Fruit fly (Drosophila melanogaster) whole organism, embryonic: Measurements from ENCODE around the gene CG14036.

Experiments
- CG12942 ChIP-seq: fragments of 200-800 bp; sonication (Bioruptor generic); optimal IDR thresholded peaks from 3 replicates; lab custom pipeline; 2016; ENCODE audit warnings: missing biosample characterization, missing genetic modification characterization
- CG15073 ChIP-seq: fragments of 200-800 bp; sonication (Bioruptor generic); optimal IDR thresholded peaks from 2 replicates; lab custom pipeline; 2016; ENCODE audit warnings: missing biosample characterization, missing genetic modification characterization
- CG15601 ChIP-seq: fragments of 200-800 bp; sonication (Bioruptor generic); optimal IDR thresholded peaks from 3 replicates; lab custom pipeline; 2019; ENCODE audit warnings: missing biosample characterization, mild to moderate bottlenecking, missing genetic modification characterization, moderate library complexity
- CG2889 ChIP-seq: fragments of 200-800 bp; sonication (Bioruptor generic); IDR thresholded peaks from 3 replicates; pipeline ENCODE4 v1.3.6; 2022; ENCODE audit warnings: missing biosample characterization, missing genetic modification characterization
- CG31388 ChIP-seq: fragments of 200-800 bp; sonication (Bioruptor generic); optimal IDR thresholded peaks from 2 replicates; lab custom pipeline; 2016; ENCODE audit warnings: missing biosample characterization, missing genetic modification characterization
- CG34376 ChIP-seq: fragments of 200-800 bp; sonication (Bioruptor generic); optimal IDR thresholded peaks from 2 replicates; lab custom pipeline; 2018; ENCODE audit warnings: missing biosample characterization, mild to moderate bottlenecking, missing genetic modification characterization
- CG4404 ChIP-seq: fragments of 200-800 bp; sonication (Bioruptor generic); IDR thresholded peaks from 2 replicates; pipeline ENCODE4 v1.3.6; 2022; ENCODE audit warnings: missing biosample characterization, missing genetic modification characterization
- CG4730 ChIP-seq: fragments of 200-800 bp; sonication (Bioruptor generic); IDR thresholded peaks from 2 replicates; pipeline ENCODE4 v1.3.6; 2022; ENCODE audit warnings: missing biosample characterization, missing genetic modification characterization
- CG6254 ChIP-seq: fragments of 200-800 bp; sonication (Bioruptor generic); optimal IDR thresholded peaks from 3 replicates; lab custom pipeline; 2017; ENCODE audit warnings: mild to moderate bottlenecking, missing biosample characterization, missing genetic modification reagents, missing genetic modification characterization
- CG6654 ChIP-seq: fragments of 200-800 bp; sonication (Bioruptor generic); optimal IDR thresholded peaks from 2 replicates; lab custom pipeline; 2017; ENCODE audit warnings: missing biosample characterization, mild to moderate bottlenecking, missing genetic modification characterization
- CG7839 ChIP-seq: fragments of 200-800 bp; sonication (Bioruptor generic); optimal IDR thresholded peaks from 3 replicates; lab custom pipeline; 2018; ENCODE audit warnings: missing biosample characterization, mild to moderate bottlenecking, missing genetic modification characterization, moderate library complexity
- CG8388 ChIP-seq: fragments of 200-800 bp; sonication (Bioruptor generic); optimal IDR thresholded peaks from 2 replicates; lab custom pipeline; 2019; ENCODE audit warnings: missing biosample characterization, mild to moderate bottlenecking, missing genetic modification characterization, moderate library complexity
- CG9437 ChIP-seq: fragments of 200-800 bp; sonication (Bioruptor generic); optimal IDR thresholded peaks from 2 replicates; lab custom pipeline; 2018; ENCODE audit warnings: missing biosample characterization, mild to moderate bottlenecking, missing genetic modification characterization
- CG9609 ChIP-seq: fragments of 200-800 bp; sonication (Bioruptor generic); optimal IDR thresholded peaks from 3 replicates; lab custom pipeline; 2016; ENCODE audit warnings: missing biosample characterization, missing genetic modification characterization
- CHES-1-like ChIP-seq: fragments of 200-800 bp; sonication (Bioruptor generic); optimal IDR thresholded peaks from 2 replicates; lab custom pipeline; 2016; ENCODE audit warnings: missing biosample characterization, missing genetic modification characterization
- CTCF ChIP-seq: fragments of 200-800 bp; sonication (Bioruptor generic); optimal IDR thresholded peaks from 2 replicates; lab custom pipeline; 2017; ENCODE audit warnings: missing biosample characterization, mild to moderate bottlenecking, missing genetic modification characterization, moderate library complexity
- Dbx ChIP-seq: fragments of 200-800 bp; sonication (Bioruptor generic); IDR thresholded peaks from 3 replicates; pipeline ENCODE4 v1.3.6; 2022; ENCODE audit warnings: missing biosample characterization, missing genetic modification characterization
- Dll ChIP-seq: fragments of 200-800 bp; sonication (Bioruptor generic); IDR thresholded peaks from 4 replicates; pipeline ENCODE4 v1.3.6; 2022; ENCODE audit warnings: missing biosample characterization, missing genetic modification characterization; ENCODE audit not compliant: partially characterized antibody
- HLHmδ ChIP-seq: fragments of 200-800 bp; sonication (Bioruptor generic); optimal IDR thresholded peaks from 2 replicates; lab custom pipeline; 2018; ENCODE audit warnings: missing biosample characterization, mild to moderate bottlenecking, missing genetic modification characterization, moderate library complexity
- Hr51 ChIP-seq, 2 experiments: fragments of 200-800 bp; sonication (Bioruptor generic); optimal IDR thresholded peaks; 2 replicates in 1 of 2; 3 replicates in 1 of 2; lab custom pipeline; 2016 to 2018; ENCODE audit warnings: missing biosample characterization in 2 of 2, missing genetic modification characterization in 2 of 2, mild to moderate bottlenecking in 1 of 2, moderate library complexity in 1 of 2
- Rfx ChIP-seq: fragments of 200-800 bp; sonication (Bioruptor generic); IDR thresholded peaks from 2 replicates; pipeline ENCODE4 v1.3.6; 2022; ENCODE audit warnings: missing biosample characterization, missing genetic modification characterization
- Sox100B ChIP-seq: fragments of 200-800 bp; sonication (Bioruptor generic); optimal IDR thresholded peaks from 3 replicates; lab custom pipeline; 2018; ENCODE audit warnings: missing biosample characterization, mild to moderate bottlenecking, missing genetic modification characterization
- Sry-δ ChIP-seq: fragments of 200-800 bp; sonication (Bioruptor generic); optimal IDR thresholded peaks from 2 replicates; lab custom pipeline; 2016; ENCODE audit warnings: missing biosample characterization, missing genetic modification characterization
- Xbp1 ChIP-seq: fragments of 200-800 bp; sonication (Bioruptor generic); optimal IDR thresholded peaks from 3 replicates; lab custom pipeline; 2016; ENCODE audit warnings: missing biosample characterization, mild to moderate bottlenecking, missing genetic modification characterization
- bcd ChIP-seq: fragments of 200-800 bp; sonication (Bioruptor generic); optimal IDR thresholded peaks from 2 replicates; lab custom pipeline; 2017; ENCODE audit warnings: missing biosample characterization, mild to moderate bottlenecking, missing genetic modification characterization
- bowl ChIP-seq: fragments of 200-800 bp; sonication (Bioruptor generic); IDR thresholded peaks from 2 replicates; pipeline ENCODE4 v1.3.6; 2022; ENCODE audit warnings: missing biosample characterization, missing genetic modification characterization
- br ChIP-seq: fragments of >200 bp; optimal IDR thresholded peaks from 2 replicates; lab custom pipeline; 2017
- chinmo ChIP-seq: fragments of 200-800 bp; sonication (Bioruptor generic); IDR thresholded peaks from 4 replicates; pipeline ENCODE4 v1.3.6; 2022; ENCODE audit warnings: missing biosample characterization, missing genetic modification characterization; ENCODE audit not compliant: partially characterized antibody
- ci ChIP-seq: fragments of 200-800 bp; sonication (Bioruptor generic); IDR thresholded peaks from 3 replicates; pipeline ENCODE4 v1.3.6; 2022; ENCODE audit warnings: missing biosample characterization, missing genetic modification characterization
- croc ChIP-seq: fragments of 200-800 bp; sonication (Bioruptor generic); conservative IDR thresholded peaks from 3 replicates; pipeline ENCODE4 v1.3.6; 2022; ENCODE audit warnings: missing biosample characterization, missing genetic modification characterization
- crol ChIP-seq: fragments of 200-800 bp; sonication (Bioruptor generic); IDR thresholded peaks from 2 replicates; pipeline ENCODE4 v1.3.6; 2022; ENCODE audit warnings: missing biosample characterization, missing genetic modification characterization
- dati ChIP-seq: fragments of 200-800 bp; sonication (Bioruptor generic); IDR thresholded peaks from 2 replicates; pipeline ENCODE4 v1.3.6; 2022; ENCODE audit warnings: missing biosample characterization, missing genetic modification characterization
- dmrt11E ChIP-seq: fragments of 200-800 bp; sonication (Bioruptor generic); optimal IDR thresholded peaks from 3 replicates; lab custom pipeline; 2018; ENCODE audit warnings: missing biosample characterization, mild to moderate bottlenecking, missing genetic modification characterization, moderate library complexity
- ewg ChIP-seq: fragments of 200-800 bp; sonication (Bioruptor generic); optimal IDR thresholded peaks from 3 replicates; lab custom pipeline; 2017; ENCODE audit warnings: mild to moderate bottlenecking, missing biosample characterization, missing genetic modification reagents, missing genetic modification characterization
- fd3F ChIP-seq: fragments of 200-800 bp; sonication (Bioruptor generic); optimal IDR thresholded peaks from 2 replicates; lab custom pipeline; 2018; ENCODE audit warnings: missing biosample characterization, mild to moderate bottlenecking, missing genetic modification characterization, moderate library complexity
- gt ChIP-seq: fragments of 200-800 bp; sonication (Bioruptor generic); IDR thresholded peaks from 2 replicates; pipeline ENCODE4 v1.3.6; 2022; ENCODE audit warnings: missing biosample characterization, missing genetic modification characterization
- lab ChIP-seq: fragments of 200-800 bp; sonication (Bioruptor generic); optimal IDR thresholded peaks from 3 replicates; lab custom pipeline; 2017; ENCODE audit warnings: missing biosample characterization, missing genetic modification characterization, mild to moderate bottlenecking, moderate library complexity, missing genetic modification reagents
- mirr ChIP-seq: fragments of 200-800 bp; sonication (Bioruptor generic); optimal IDR thresholded peaks from 3 replicates; lab custom pipeline; 2018; ENCODE audit warnings: missing biosample characterization, mild to moderate bottlenecking, missing genetic modification characterization
- pan ChIP-seq, 4 experiments: fragments of >200 bp in 3 of 4; fragments of 200-800 bp in 1 of 4; sonication (Bioruptor generic) in 1 of 4; optimal IDR thresholded peaks in 3 of 4; IDR thresholded peaks in 1 of 4; 2 replicates each; pipeline versions ENCODE4 v1.3.6 to Lab custom; 2017 to 2022; ENCODE audit warnings: missing biosample characterization in 2 of 4, missing genetic modification characterization in 2 of 4, mixed read lengths in 1 of 4
- phol ChIP-seq: fragments of 200-800 bp; sonication (Bioruptor generic); optimal IDR thresholded peaks from 3 replicates; lab custom pipeline; 2018; ENCODE audit warnings: missing biosample characterization, mild to moderate bottlenecking, missing genetic modification characterization, moderate library complexity
- pros ChIP-seq: fragments of 200-800 bp; sonication (Bioruptor generic); optimal IDR thresholded peaks from 3 replicates; lab custom pipeline; 2019; ENCODE audit warnings: missing biosample characterization, mild to moderate bottlenecking, missing genetic modification characterization, moderate library complexity
- pum ChIP-seq: fragments of 200-800 bp; sonication (Bioruptor generic); optimal IDR thresholded peaks from 2 replicates; lab custom pipeline; 2016; ENCODE audit warnings: missing biosample characterization, missing genetic modification characterization
- salm ChIP-seq: fragments of 200-800 bp; sonication (Bioruptor generic); optimal IDR thresholded peaks from 2 replicates; lab custom pipeline; 2018; ENCODE audit warnings: missing biosample characterization, mild to moderate bottlenecking, missing genetic modification characterization
- sens ChIP-seq: fragments of 200-800 bp; sonication (Bioruptor generic); peaks from one replicate; lab custom pipeline; 2016; ENCODE audit warnings: missing biosample characterization, missing genetic modification characterization
- sisA ChIP-seq: fragments of 200-800 bp; sonication (Bioruptor generic); IDR thresholded peaks from 2 replicates; pipeline ENCODE4 v1.3.6; 2022; ENCODE audit warnings: missing biosample characterization, missing genetic modification characterization
- tio ChIP-seq: fragments of 200-800 bp; sonication (Bioruptor generic); optimal IDR thresholded peaks from 2 replicates; lab custom pipeline; 2017; ENCODE audit warnings: missing biosample characterization, missing genetic modification characterization, inconsistent platforms
- trh ChIP-seq: fragments of 200-800 bp; sonication (Bioruptor generic); optimal IDR thresholded peaks from 2 replicates; lab custom pipeline; 2016; ENCODE audit warnings: missing biosample characterization, missing genetic modification characterization
- vvl ChIP-seq: fragments of 200-800 bp; sonication (Bioruptor generic); IDR thresholded peaks from 2 replicates; pipeline ENCODE4 v1.3.6; 2022; ENCODE audit warnings: missing biosample characterization, missing genetic modification characterization
- wek ChIP-seq: fragments of 200-800 bp; sonication (Bioruptor generic); optimal IDR thresholded peaks from 3 replicates; lab custom pipeline; 2018; ENCODE audit warnings: missing biosample characterization, mild to moderate bottlenecking, missing genetic modification characterization, moderate library complexity
- zen ChIP-seq: fragments of 200-800 bp; sonication (Bioruptor generic); optimal IDR thresholded peaks from 3 replicates; lab custom pipeline; 2018; ENCODE audit warnings: missing biosample characterization, mild to moderate bottlenecking, missing genetic modification characterization, moderate library complexity

Gene CG14036

DNA sequence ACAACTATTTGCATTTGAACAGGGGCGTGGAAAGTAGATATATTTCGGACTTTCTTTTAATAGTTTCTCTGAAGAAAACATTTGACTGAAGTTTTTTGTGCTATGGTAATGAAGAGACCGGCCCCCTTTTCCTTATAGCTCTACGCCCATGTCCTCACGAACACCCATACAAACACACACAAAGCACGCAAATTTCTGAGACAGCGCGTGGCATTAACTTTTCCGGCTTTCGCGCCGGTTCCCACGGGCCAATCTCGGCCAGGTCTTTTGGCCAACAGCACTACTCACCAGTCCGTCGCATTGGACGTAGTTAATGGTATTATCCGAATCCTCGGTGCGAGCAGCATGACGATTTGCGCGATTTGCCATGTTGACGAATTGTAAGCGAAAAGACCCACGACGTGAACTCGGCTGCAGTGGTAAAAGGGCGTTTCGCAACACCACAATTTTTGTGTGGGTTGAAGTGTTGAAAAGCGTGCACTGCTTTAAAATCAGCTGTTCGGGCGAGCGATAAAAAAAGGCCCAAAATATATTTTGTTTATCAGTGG, 2.4 kb downstream of the CG14036 start, which contains the start of gene senju (continued):
- peak; percentile 75 for TF ChIP-seq CG6254 (GFP tag; lab: Kevin White, UChicago)
- peak; percentile 83 for TF ChIP-seq pum (GFP tag; lab: Kevin White, UChicago)
- TF ChIP-seq CG12942, result peak; percentile 84
- peak; percentile 84 for TF ChIP-seq mirr
- peak; percentile 63 for TF ChIP-seq ewg
- TF ChIP-seq Sry-δ (GFP tag; lab: Kevin White, UChicago), result peak; percentile 45
- peak; percentile 21 for TF ChIP-seq trh
- peak; percentile 71 for TF ChIP-seq CG2889
- peak; percentile 27; the same call in 1 of the 3 replicates for TF ChIP-seq croc (GFP tag; lab: Robert Waterston, UW)
- TF ChIP-seq tio (GFP tag; lab: Kevin White, UChicago), result peak; percentile 83
- peak; percentile 86 for TF ChIP-seq Rfx (GFP tag; lab: Robert Waterston, UW)
- TF ChIP-seq gt (GFP tag; lab: Robert Waterston, UW), result no peak
- TF ChIP-seq vvl (GFP tag; lab: Robert Waterston, UW), result peak; percentile 96
- TF ChIP-seq Xbp1 (GFP tag; lab: Kevin White, UChicago), result peak; percentile 88
- TF ChIP-seq dmrt11E (tag; lab: Kevin White, UChicago), result peak; percentile 69
- TF ChIP-seq lab, result peak; percentile 91
- peak; percentile 69 for TF ChIP-seq Sox100B (GFP tag; lab: Kevin White, UChicago)
- TF ChIP-seq pan (optimal IDR thresholded peaks at IDR 0.05; lab: Kevin White, UChicago), result no peak
- TF ChIP-seq pan (GFP tag; optimal IDR thresholded peaks at IDR 0.05 in 1 of 2, IDR thresholded peaks at IDR 0.05 in 1 of 2), result peak in 1 of 2 experiments; percentile 90
- TF ChIP-seq CG7839 (tag; lab: Kevin White, UChicago), result peak; percentile 79
- TF ChIP-seq CG9437 (GFP tag; lab: Kevin White, UChicago), result peak; percentile 70
- TF ChIP-seq HLHmδ (GFP tag; lab: Kevin White, UChicago), result peak; percentile 76
- no peak for TF ChIP-seq br (lab: Kevin White, UChicago)
- TF ChIP-seq sens (GFP tag; lab: Kevin White, UChicago), result peak; percentile 98
- peak; percentile 28; the same call in 1 of the 2 replicates for TF ChIP-seq crol
- TF ChIP-seq pros (GFP tag; lab: Kevin White, UChicago), result peak; percentile 20
- peak; percentile 87 for TF ChIP-seq CG9609
- TF ChIP-seq CG15601 (tag; lab: Kevin White, UChicago), result peak; percentile 45
- TF ChIP-seq bcd, result peak; percentile 83
- TF ChIP-seq CG34376, result peak; percentile 95
- peak; percentile 57; the same call in 2 of the 4 replicates for TF ChIP-seq Dll (GFP tag; lab: Robert Waterston, UW)
- TF ChIP-seq phol (tag; lab: Kevin White, UChicago), result peak; percentile 76
- peak; percentile 52 for TF ChIP-seq CG4404 (GFP tag; lab: Robert Waterston, UW)
- peak; percentile 57 for TF ChIP-seq wek
- peak; percentile 4 for TF ChIP-seq CG31388 (GFP tag; lab: Kevin White, UChicago)
- peak; percentile 57 for TF ChIP-seq CG4730 (GFP tag; lab: Robert Waterston, UW)
- peak; percentile 89 for TF ChIP-seq chinmo (GFP tag; lab: Robert Waterston, UW)
- peak; percentile 96 for TF ChIP-seq ci (GFP tag; lab: Robert Waterston, UW)
- TF ChIP-seq Hr51 (GFP tag; optimal IDR thresholded peaks at IDR 0.05; lab: Kevin White, UChicago), result peak; percentile 82 to 86
- peak; percentile 73; the same call in 1 of the 2 replicates for TF ChIP-seq dati (GFP tag; lab: Robert Waterston, UW)
- peak; percentile 55 for TF ChIP-seq CTCF
- TF ChIP-seq salm (tag; lab: Kevin White, UChicago), result peak; percentile 47
- TF ChIP-seq Dbx (GFP tag; lab: Robert Waterston, UW), result peak; percentile 86
- TF ChIP-seq CG6654 (GFP tag; lab: Kevin White, UChicago), result peak; percentile 60
- TF ChIP-seq CG15073 (GFP tag; lab: Kevin White, UChicago), result no peak
- peak; percentile 75 for TF ChIP-seq sisA (GFP tag; lab: Robert Waterston, UW)
- TF ChIP-seq CG8388 (GFP tag; lab: Kevin White, UChicago), result peak; percentile 81
- peak; percentile 50 for TF ChIP-seq fd3F (GFP tag; lab: Kevin White, UChicago)
- peak; percentile 53 for TF ChIP-seq zen (tag; lab: Kevin White, UChicago)
- peak; percentile 96 for TF ChIP-seq CHES-1-like (GFP tag; lab: Kevin White, UChicago)
- peak; percentile 49 for TF ChIP-seq bowl (GFP tag; lab: Robert Waterston, UW)
